Worm (Caenorhabditis elegans): ENCODE data around the gene F14F7.7.

The F14F7.7 gene

DNA sequence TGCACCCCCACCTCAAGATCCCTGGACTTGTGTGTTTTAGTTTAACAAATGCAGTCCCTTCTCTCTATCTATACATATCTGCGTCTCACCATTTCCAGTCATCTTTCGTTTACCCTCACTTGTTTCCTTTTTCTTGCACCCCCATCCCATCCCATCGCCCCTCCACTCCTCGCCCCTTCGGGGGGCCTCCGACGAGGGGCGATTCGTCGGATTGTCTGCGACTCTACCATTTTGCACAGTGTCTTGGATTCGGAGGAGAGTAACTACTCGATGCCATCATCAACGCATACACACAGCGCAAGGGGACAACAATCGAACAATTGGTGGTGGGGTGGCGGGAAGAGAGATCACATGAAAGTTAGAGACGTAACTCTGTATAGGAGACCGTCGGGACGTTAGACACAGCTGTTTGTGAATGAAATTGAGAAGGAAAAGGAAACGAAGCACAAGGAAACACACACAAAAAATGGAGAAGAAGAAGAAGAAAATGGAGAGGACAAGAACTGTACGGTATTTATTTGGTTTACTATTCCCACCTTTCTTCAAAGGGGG is 31.8 kb downstream of the F14F7.7 start:
- TF ChIP-seq ztf-23 (GFP tag; IDR thresholded peaks at IDR 0.05) (peak; percentile 82), ref-1 (GFP tag; conservative IDR thresholded peaks at IDR 0.05) (no peak), T22C8.4 (GFP tag; IDR thresholded peaks at IDR 0.05) (no peak), tab-1 (GFP tag; IDR thresholded peaks at IDR 0.05) (no peak), ztf-29 (GFP tag; IDR thresholded peaks at IDR 0.05) (no peak; the same call in 1 of the 2 replicates), flt-1 (GFP tag; IDR thresholded peaks at IDR 0.05) (peak; percentile 68; the same call in 1 of the 2 replicates), cog-1 (tag; optimal IDR thresholded peaks at IDR 0.05) (peak; percentile 98), med-1 (GFP tag; optimal IDR thresholded peaks at IDR 0.05; ENCODE audit: insufficient read depth) (no peak)

ce11 chrIII:13062989-13063388 is 32.3 kb downstream of the F14F7.7 start:
- TF ChIP-seq ref-1 (GFP tag; conservative IDR thresholded peaks at IDR 0.05) (no peak), ztf-29 (GFP tag; IDR thresholded peaks at IDR 0.05) (no peak), tab-1 (GFP tag; IDR thresholded peaks at IDR 0.05) (no peak), med-1 (GFP tag; optimal IDR thresholded peaks at IDR 0.05; ENCODE audit: insufficient read depth) (peak; percentile 4)

DNA sequence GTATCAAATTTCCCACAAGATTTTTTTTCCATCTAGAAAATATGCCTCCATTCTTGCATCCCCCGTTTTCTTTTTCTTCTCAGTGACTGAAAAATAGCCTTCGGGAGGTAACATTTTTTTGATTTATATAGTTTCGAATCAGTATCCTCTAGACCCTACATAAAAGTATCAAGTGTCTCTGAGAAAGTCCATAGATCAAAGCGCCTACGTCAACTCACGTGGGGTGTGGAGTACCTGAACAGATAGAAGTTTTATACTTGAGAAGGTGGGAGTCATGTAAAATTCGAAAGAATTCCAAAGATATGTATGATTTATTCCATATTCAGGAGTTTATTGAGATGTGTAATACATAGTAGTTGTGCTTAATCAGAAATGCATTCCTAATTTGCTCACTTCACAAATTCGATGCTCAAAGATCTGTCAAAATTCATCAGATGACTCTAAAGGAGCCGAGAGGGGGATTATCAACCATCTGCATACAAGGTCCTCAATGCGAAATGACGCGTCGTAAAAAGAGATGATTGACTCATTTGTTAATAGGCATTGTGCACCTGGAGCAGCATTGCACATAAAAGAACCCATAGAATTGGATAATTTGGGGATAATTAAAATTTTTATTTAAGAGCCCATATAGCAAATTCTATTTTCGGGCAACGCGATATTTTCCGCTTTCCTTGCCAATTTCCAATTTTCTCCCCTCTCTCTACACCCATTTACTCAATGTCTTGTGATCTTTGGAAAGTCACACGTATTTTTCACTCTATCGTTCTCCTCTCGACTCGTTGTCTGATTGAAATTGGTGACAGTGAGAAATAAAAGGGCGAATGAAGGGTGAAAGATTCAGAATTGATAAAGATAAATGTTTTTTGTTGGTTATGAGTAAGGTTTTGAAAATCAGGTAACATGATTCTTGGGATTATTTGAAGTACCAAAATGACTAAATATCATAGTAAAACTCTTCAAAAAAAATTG is 33.8 kb downstream of the F14F7.7 start:
- TF ChIP-seq cog-1 (tag; optimal IDR thresholded peaks at IDR 0.05) (peak; percentile 4), ref-1 (GFP tag; conservative IDR thresholded peaks at IDR 0.05) (no peak), T22C8.4 (GFP tag; IDR thresholded peaks at IDR 0.05) (no peak), klf-2 (GFP tag; conservative IDR thresholded peaks at IDR 0.05) (no peak)

- no peak for TF ChIP-seq med-1 (GFP tag; optimal IDR thresholded peaks at IDR 0.05; ENCODE audit: insufficient read depth)
These were observed 35.0 kb downstream of the F14F7.7 start for ce11 chrIII:13065694-13066093.

DNA sequence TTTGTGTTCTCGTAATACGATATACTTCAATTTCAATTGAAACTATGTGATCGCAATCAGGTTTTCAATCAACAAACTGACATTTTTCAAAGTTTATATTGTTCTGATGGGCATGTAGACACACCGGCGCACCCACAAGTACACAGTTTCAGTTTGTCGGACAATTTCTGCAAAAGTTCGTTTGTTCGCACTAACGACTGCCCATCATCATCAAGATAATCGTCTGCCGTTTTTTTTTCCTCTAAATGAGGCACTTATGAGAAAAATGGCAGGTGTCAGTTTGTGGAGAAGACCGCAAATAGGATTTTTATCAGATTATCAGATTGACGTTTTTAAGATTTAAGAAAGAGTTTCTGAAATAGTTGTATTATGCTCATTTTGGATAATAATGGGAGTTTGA is 36.1 kb downstream of the F14F7.7 start:
- TF ChIP-seq T22C8.4 (GFP tag; IDR thresholded peaks at IDR 0.05) (no peak), ref-1 (GFP tag; conservative IDR thresholded peaks at IDR 0.05) (no peak), flt-1 (GFP tag; IDR thresholded peaks at IDR 0.05) (no peak), klf-2 (GFP tag; conservative IDR thresholded peaks at IDR 0.05) (no peak), cog-1 (tag; optimal IDR thresholded peaks at IDR 0.05) (no peak), ztf-29 (GFP tag; IDR thresholded peaks at IDR 0.05) (no peak), tab-1 (GFP tag; IDR thresholded peaks at IDR 0.05) (no peak), ztf-23 (GFP tag; IDR thresholded peaks at IDR 0.05) (no peak), med-1 (GFP tag; optimal IDR thresholded peaks at IDR 0.05; ENCODE audit: insufficient read depth) (no peak)

DNA sequence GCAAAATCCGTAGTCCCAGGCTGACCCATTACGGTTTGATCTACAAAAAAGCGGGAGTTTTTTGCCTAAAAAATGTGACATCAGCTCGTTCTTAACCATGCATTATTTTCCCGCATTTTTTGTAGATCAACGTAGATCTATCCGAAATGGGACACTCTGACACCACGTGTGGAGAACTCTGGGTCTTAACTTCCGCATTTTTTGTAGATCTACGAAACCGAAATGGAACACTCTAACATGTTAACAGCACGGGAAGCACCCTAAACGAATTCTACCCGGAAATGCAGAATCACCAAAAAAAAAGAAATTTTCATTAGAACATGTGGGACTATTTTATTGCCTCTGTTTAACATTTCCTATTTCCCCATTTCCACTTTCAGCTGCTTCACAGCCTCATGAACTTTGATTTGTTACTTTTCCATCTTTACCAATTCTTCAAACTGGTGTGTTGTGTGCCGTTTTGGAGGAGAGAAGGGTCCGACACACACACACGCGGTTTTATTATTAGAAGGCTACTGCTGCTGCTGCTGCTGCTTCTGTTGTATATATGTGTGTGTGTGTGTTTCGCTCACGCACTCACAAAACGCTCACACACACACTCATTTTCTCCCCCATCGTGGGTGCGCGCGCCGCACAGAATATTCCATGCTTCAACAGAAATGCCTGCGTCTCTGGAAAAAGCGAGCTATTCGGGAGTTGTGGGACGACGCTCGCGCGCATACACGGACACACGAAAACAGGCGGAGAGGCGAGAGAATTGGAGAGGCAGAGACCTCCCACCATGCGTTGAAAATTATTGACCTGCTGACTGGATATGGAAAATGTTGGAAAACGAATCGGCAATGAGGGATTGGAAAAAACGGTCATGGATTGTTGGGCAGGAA is 37.4 kb downstream of the F14F7.7 start:
- TF ChIP-seq tab-1 (GFP tag; IDR thresholded peaks at IDR 0.05) (0 out of 2 replicates have a peak, but pooled peaks have one; percentile 18), flt-1 (GFP tag; IDR thresholded peaks at IDR 0.05) (peak; percentile 81), med-1 (GFP tag; optimal IDR thresholded peaks at IDR 0.05; ENCODE audit: insufficient read depth) (no peak), cog-1 (tag; optimal IDR thresholded peaks at IDR 0.05) (peak; percentile 91), ref-1 (GFP tag; conservative IDR thresholded peaks at IDR 0.05) (no peak), T22C8.4 (GFP tag; IDR thresholded peaks at IDR 0.05) (no peak), ztf-29 (GFP tag; IDR thresholded peaks at IDR 0.05) (no peak; the same call in 1 of the 2 replicates), klf-2 (GFP tag; conservative IDR thresholded peaks at IDR 0.05) (no peak), ztf-23 (GFP tag; IDR thresholded peaks at IDR 0.05) (peak; percentile 78)

- TF ChIP-seq cog-1 (tag; optimal IDR thresholded peaks at IDR 0.05) (no peak), med-1 (GFP tag; optimal IDR thresholded peaks at IDR 0.05; ENCODE audit: insufficient read depth) (no peak), ref-1 (GFP tag; conservative IDR thresholded peaks at IDR 0.05) (no peak), flt-1 (GFP tag; IDR thresholded peaks at IDR 0.05) (no peak), ztf-23 (GFP tag; IDR thresholded peaks at IDR 0.05) (no peak), tab-1 (GFP tag; IDR thresholded peaks at IDR 0.05) (no peak), klf-2 (GFP tag; conservative IDR thresholded peaks at IDR 0.05) (no peak), T22C8.4 (GFP tag; IDR thresholded peaks at IDR 0.05) (no peak)
These were observed 38.7 kb downstream of the F14F7.7 start for ce11 chrIII:13069416-13069815.

DNA sequence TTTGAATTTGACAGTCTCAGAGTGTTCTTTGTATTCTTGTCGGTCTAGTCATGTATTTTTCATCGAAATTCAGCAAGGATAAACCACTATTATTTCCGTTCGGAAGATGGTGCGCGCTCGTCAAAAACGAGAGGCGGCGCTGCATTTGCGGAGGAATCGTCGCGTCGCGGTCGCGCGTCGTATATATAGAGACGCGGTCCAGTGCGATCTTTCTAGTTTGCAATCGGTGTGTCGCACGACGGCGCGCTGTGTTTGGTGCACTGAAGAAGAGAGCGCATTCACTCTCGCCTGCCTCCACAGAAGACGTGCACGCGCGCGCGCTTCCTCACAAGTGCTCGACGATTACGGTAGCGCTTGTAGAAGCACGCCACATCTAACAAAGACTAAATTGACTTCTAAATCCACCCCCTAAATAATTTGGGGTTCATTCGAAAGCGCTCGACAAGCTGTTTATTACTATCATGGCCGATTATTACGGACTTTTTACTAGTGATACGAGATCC is 39.9 kb downstream of the F14F7.7 start, which contains the start of gene Y39E4B.6:
Y39E4B.6 (plus strand) TSS at position 209 of the 503 bp plus-strand sequence.
- TF ChIP-seq tab-1 (GFP tag; IDR thresholded peaks at IDR 0.05) (no peak), ztf-23 (GFP tag; IDR thresholded peaks at IDR 0.05) (peak; percentile 86), cog-1 (tag; optimal IDR thresholded peaks at IDR 0.05) (peak; percentile 98), flt-1 (GFP tag; IDR thresholded peaks at IDR 0.05) (peak; percentile 91), T22C8.4 (GFP tag; IDR thresholded peaks at IDR 0.05) (peak; percentile 56; the same call in 1 of the 2 replicates), ref-1 (GFP tag; conservative IDR thresholded peaks at IDR 0.05) (no peak), med-1 (GFP tag; optimal IDR thresholded peaks at IDR 0.05; ENCODE audit: insufficient read depth) (peak; percentile 3), klf-2 (GFP tag; conservative IDR thresholded peaks at IDR 0.05) (no peak), ztf-29 (GFP tag; IDR thresholded peaks at IDR 0.05) (peak; percentile 81; the same call in 1 of the 2 replicates)
